Worm (Caenorhabditis elegans): Measurements from ENCODE around the gene F10D7.3.

DNA sequence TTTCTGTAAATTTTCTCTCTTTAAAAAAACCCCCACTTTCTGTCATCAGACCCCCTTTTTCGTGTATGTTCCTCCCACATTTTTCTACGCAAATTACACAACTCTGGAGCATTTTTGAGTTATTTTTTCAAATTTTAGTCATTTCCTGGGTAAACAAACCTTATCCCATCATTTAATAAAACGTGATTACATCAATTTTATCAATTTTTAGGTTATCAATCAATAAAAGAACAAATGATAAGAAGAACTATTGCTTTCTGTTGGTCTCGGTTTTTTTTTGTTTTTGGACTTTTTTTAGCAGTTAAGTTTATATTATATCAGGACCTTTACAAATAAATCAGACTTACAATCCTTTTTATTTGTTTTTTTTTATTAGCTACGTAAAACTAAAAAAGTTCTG is 38.1 kb downstream of the F10D7.3 start, which contains the start of gene C53C11.2:
- TF ChIP-seq ceh-34 (tag; optimal IDR thresholded peaks at IDR 0.05) (no peak), hlh-8 (tag; optimal IDR thresholded peaks at IDR 0.05) (no peak), nfya-1 (tag; optimal IDR thresholded peaks at IDR 0.05) (no peak), fkh-6 (tag; optimal IDR thresholded peaks at IDR 0.05) (no peak), tbx-2 (tag; optimal IDR thresholded peaks at IDR 0.05) (no peak), ref-2 (tag; optimal IDR thresholded peaks at IDR 0.05) (no peak), lim-6 (tag; optimal IDR thresholded peaks at IDR 0.05) (no peak), unc-86 (tag; optimal IDR thresholded peaks at IDR 0.05) (no peak), ama-1 (optimal IDR thresholded peaks at IDR 0.05) (no peak), hlh-6 (tag; optimal IDR thresholded peaks at IDR 0.05) (no peak), unc-42 (tag; optimal IDR thresholded peaks at IDR 0.05) (no peak), ztf-16 (tag; optimal IDR thresholded peaks at IDR 0.05) (no peak), lin-11 (tag; optimal IDR thresholded peaks at IDR 0.05) (no peak), ceh-48 (tag; optimal IDR thresholded peaks at IDR 0.05) (no peak)
